Fruit fly (Drosophila melanogaster) whole organism, embryonic: ENCODE data around the gene CG14352.
A peak's percentile ranks its signal among the peaks of the same experiment; 100 is the strongest.

Experiments used
- Abd-B ChIP-seq: fragments of 200-800 bp; sonication (Bioruptor generic); optimal IDR thresholded peaks from 2 replicates; lab custom pipeline; 2018; ENCODE audit warnings: missing biosample characterization, mild to moderate bottlenecking, missing genetic modification characterization, moderate library complexity
- CG11398 ChIP-seq: fragments of 200-800 bp; sonication (Bioruptor generic); optimal IDR thresholded peaks from 2 replicates; lab custom pipeline; 2016; ENCODE audit warnings: missing biosample characterization, missing genetic modification characterization
- CG1529 ChIP-seq: fragments of 200-800 bp; sonication (Bioruptor generic); optimal IDR thresholded peaks from 3 replicates; lab custom pipeline; 2018; ENCODE audit warnings: missing biosample characterization, missing genetic modification characterization
- CG15514 ChIP-seq: fragments of 200-800 bp; sonication (Bioruptor generic); optimal IDR thresholded peaks from 3 replicates; lab custom pipeline; 2017; ENCODE audit warnings: missing biosample characterization, missing genetic modification characterization, mild to moderate bottlenecking, moderate library complexity, missing genetic modification reagents
- CG16779 ChIP-seq: fragments of 200-800 bp; sonication (Bioruptor generic); IDR thresholded peaks from 2 replicates; pipeline ENCODE4 v1.3.6; 2022; ENCODE audit warnings: missing biosample characterization, missing genetic modification characterization
- CG16813 ChIP-seq: fragments of 200-800 bp; sonication (Bioruptor generic); IDR thresholded peaks from 3 replicates; pipeline ENCODE4 v1.3.6; 2022; ENCODE audit warnings: missing biosample characterization, missing genetic modification characterization; ENCODE audit not compliant: partially characterized antibody
- CG1832 ChIP-seq: fragments of 200-800 bp; sonication (Bioruptor generic); optimal IDR thresholded peaks from 2 replicates; lab custom pipeline; 2017; ENCODE audit warnings: missing biosample characterization, mild to moderate bottlenecking, missing genetic modification characterization, inconsistent platforms
- CG18476 ChIP-seq: fragments of 200-800 bp; sonication (Bioruptor generic); optimal IDR thresholded peaks from 2 replicates; lab custom pipeline; 2016; ENCODE audit warnings: missing biosample characterization, mild to moderate bottlenecking, missing genetic modification characterization
- CG3281 ChIP-seq: fragments of 200-800 bp; sonication (Bioruptor generic); optimal IDR thresholded peaks from 3 replicates; lab custom pipeline; 2017; ENCODE audit warnings: missing biosample characterization, mild to moderate bottlenecking, missing genetic modification characterization
- CG33557 ChIP-seq: fragments of 200-800 bp; sonication (Bioruptor generic); optimal IDR thresholded peaks from 2 replicates; lab custom pipeline; 2019; ENCODE audit warnings: missing biosample characterization, mild to moderate bottlenecking, missing genetic modification characterization, moderate library complexity
- CG6683 ChIP-seq: fragments of 200-800 bp; sonication (Bioruptor generic); optimal IDR thresholded peaks from 2 replicates; lab custom pipeline; 2017; ENCODE audit warnings: missing biosample characterization, mild to moderate bottlenecking, missing genetic modification characterization, missing genetic modification reagents
- CG6765 ChIP-seq: fragments of 200-800 bp; sonication (Bioruptor generic); optimal IDR thresholded peaks from 3 replicates; lab custom pipeline; 2017; ENCODE audit warnings: missing biosample characterization, mild to moderate bottlenecking, missing genetic modification characterization
- CG6813 ChIP-seq: fragments of 200-800 bp; sonication (Bioruptor generic); optimal IDR thresholded peaks from 2 replicates; lab custom pipeline; 2017; ENCODE audit warnings: missing biosample characterization, missing genetic modification characterization, mild to moderate bottlenecking, moderate library complexity, missing genetic modification reagents
- CG7372 ChIP-seq: fragments of 200-800 bp; sonication (Bioruptor generic); IDR thresholded peaks from 2 replicates; pipeline ENCODE4 v1.3.6; 2022; ENCODE audit warnings: missing biosample characterization, missing genetic modification characterization
- CG7745 ChIP-seq: fragments of 200-800 bp; sonication (Bioruptor generic); optimal IDR thresholded peaks from 2 replicates; lab custom pipeline; 2018; ENCODE audit warnings: missing biosample characterization, mild to moderate bottlenecking, missing genetic modification characterization, moderate library complexity
- CG8478 ChIP-seq: fragments of >200 bp; optimal IDR thresholded peaks from 2 replicates; lab custom pipeline; 2018
- CG9817 ChIP-seq: fragments of 200-800 bp; sonication (Bioruptor generic); optimal IDR thresholded peaks from 2 replicates; lab custom pipeline; 2018; ENCODE audit warnings: missing biosample characterization, mild to moderate bottlenecking, missing genetic modification characterization, moderate library complexity
- CkIIα-i1 ChIP-seq: fragments of 200-800 bp; sonication (Bioruptor generic); IDR thresholded peaks from 2 replicates; pipeline ENCODE4 v1.3.6; 2022; ENCODE audit warnings: missing biosample characterization, missing genetic modification characterization
- D19B ChIP-seq: fragments of 200-800 bp; sonication (Bioruptor generic); optimal IDR thresholded peaks from 2 replicates; lab custom pipeline; 2017; ENCODE audit warnings: missing biosample characterization, mild to moderate bottlenecking, missing genetic modification characterization
- Dad ChIP-seq: fragments of 200-800 bp; sonication (Bioruptor generic); optimal IDR thresholded peaks from 3 replicates; lab custom pipeline; 2016; ENCODE audit warnings: missing biosample characterization, missing genetic modification characterization
- Dbx ChIP-seq: fragments of 200-800 bp; sonication (Bioruptor generic); IDR thresholded peaks from 3 replicates; pipeline ENCODE4 v1.3.6; 2022; ENCODE audit warnings: missing biosample characterization, missing genetic modification characterization
- Deaf1 ChIP-seq: fragments of 200-800 bp; optimal IDR thresholded peaks from 3 replicates; lab custom pipeline; 2019; ENCODE audit warnings: missing biosample characterization, mild to moderate bottlenecking, missing genetic modification characterization, moderate library complexity
- Dfd ChIP-seq, 2 experiments: fragments of >200 bp; optimal IDR thresholded peaks; 2 replicates each; lab custom pipeline; 2017; ENCODE audit warnings: missing biosample characterization in 2 of 2, missing genetic modification characterization in 2 of 2
- Dll ChIP-seq: fragments of 200-800 bp; sonication (Bioruptor generic); IDR thresholded peaks from 4 replicates; pipeline ENCODE4 v1.3.6; 2022; ENCODE audit warnings: missing biosample characterization, missing genetic modification characterization; ENCODE audit not compliant: partially characterized antibody
- Drgx ChIP-seq: fragments of 200-800 bp; sonication (Bioruptor generic); IDR thresholded peaks from 2 replicates; pipeline ENCODE4 v1.3.6; 2022; ENCODE audit warnings: missing biosample characterization, missing genetic modification characterization
- E2f2 ChIP-seq: fragments of 200-800 bp; sonication (Bioruptor generic); IDR thresholded peaks from 2 replicates; pipeline ENCODE4 v1.3.6; 2022; ENCODE audit warnings: missing biosample characterization, missing genetic modification characterization
- Gsc ChIP-seq: fragments of 200-800 bp; sonication (Bioruptor generic); IDR thresholded peaks from 2 replicates; pipeline ENCODE4 v1.3.6; 2022; ENCODE audit warnings: missing biosample characterization, missing genetic modification characterization
- HmgD ChIP-seq: fragments of 200-800 bp; sonication (Bioruptor generic); optimal IDR thresholded peaks from 3 replicates; lab custom pipeline; 2016; ENCODE audit warnings: missing biosample characterization, missing genetic modification characterization
- Med ChIP-seq: fragments of 200-800 bp; sonication (Bioruptor generic); peaks from one replicate; lab custom pipeline; 2016; ENCODE audit warnings: missing biosample characterization, missing genetic modification characterization, mild to moderate bottlenecking, inconsistent platforms, moderate library complexity
- NfI ChIP-seq: fragments of 200-800 bp; sonication (Bioruptor generic); optimal IDR thresholded peaks from 3 replicates; lab custom pipeline; 2018; ENCODE audit warnings: missing biosample characterization, mild to moderate bottlenecking, missing genetic modification characterization, moderate library complexity
- Oli ChIP-seq: fragments of 200-800 bp; sonication (Bioruptor generic); optimal IDR thresholded peaks from 2 replicates; lab custom pipeline; 2018; ENCODE audit warnings: missing biosample characterization, mild to moderate bottlenecking, missing genetic modification characterization, moderate library complexity
- Optix ChIP-seq: fragments of 200-800 bp; sonication (Bioruptor generic); IDR thresholded peaks from 3 replicates; pipeline ENCODE4 v1.3.6; 2022; ENCODE audit warnings: missing biosample characterization, missing genetic modification characterization
- Vsx1 ChIP-seq: fragments of 200-800 bp; sonication (Bioruptor generic); optimal IDR thresholded peaks from 2 replicates; lab custom pipeline; 2017; ENCODE audit warnings: missing biosample characterization, mild to moderate bottlenecking, missing genetic modification characterization, missing genetic modification reagents
- az2 ChIP-seq: fragments of 200-800 bp; sonication (Bioruptor generic); optimal IDR thresholded peaks from 3 replicates; lab custom pipeline; 2016; ENCODE audit warnings: missing biosample characterization, missing genetic modification characterization
- chinmo ChIP-seq: fragments of 200-800 bp; sonication (Bioruptor generic); IDR thresholded peaks from 4 replicates; pipeline ENCODE4 v1.3.6; 2022; ENCODE audit warnings: missing biosample characterization, missing genetic modification characterization; ENCODE audit not compliant: partially characterized antibody
- croc ChIP-seq: fragments of 200-800 bp; sonication (Bioruptor generic); conservative IDR thresholded peaks from 3 replicates; pipeline ENCODE4 v1.3.6; 2022; ENCODE audit warnings: missing biosample characterization, missing genetic modification characterization
- crp ChIP-seq, 2 experiments: fragments of 200-800 bp; sonication (Bioruptor generic); optimal IDR thresholded peaks; 2 replicates in 1 of 2; 3 replicates in 1 of 2; lab custom pipeline; 2017; ENCODE audit warnings: missing biosample characterization in 2 of 2, missing genetic modification characterization in 2 of 2, mild to moderate bottlenecking in 1 of 2, moderate library complexity in 1 of 2
- danr ChIP-seq: fragments of 200-800 bp; sonication (Bioruptor generic); IDR thresholded peaks from 2 replicates; pipeline ENCODE4 v1.3.6; 2022; ENCODE audit warnings: missing biosample characterization, missing genetic modification characterization
- dmrt11E ChIP-seq: fragments of 200-800 bp; sonication (Bioruptor generic); optimal IDR thresholded peaks from 3 replicates; lab custom pipeline; 2018; ENCODE audit warnings: missing biosample characterization, mild to moderate bottlenecking, missing genetic modification characterization, moderate library complexity
- emc ChIP-seq: fragments of 200-800 bp; sonication (Bioruptor generic); optimal IDR thresholded peaks from 2 replicates; lab custom pipeline; 2016; ENCODE audit warnings: missing biosample characterization, missing genetic modification characterization
- fd64A ChIP-seq: fragments of 200-800 bp; sonication (Bioruptor generic); optimal IDR thresholded peaks from 3 replicates; lab custom pipeline; 2018; ENCODE audit warnings: missing biosample characterization, mild to moderate bottlenecking, missing genetic modification characterization
- ind ChIP-seq: fragments of 200-800 bp; sonication (Bioruptor generic); optimal IDR thresholded peaks from 3 replicates; lab custom pipeline; 2016; ENCODE audit warnings: missing biosample characterization, missing genetic modification characterization
- oc ChIP-seq: fragments of 200-800 bp; sonication (Bioruptor generic); optimal IDR thresholded peaks from 2 replicates; lab custom pipeline; 2018; ENCODE audit warnings: missing biosample characterization, mild to moderate bottlenecking, missing genetic modification characterization, moderate library complexity
- onecut ChIP-seq: fragments of 200-800 bp; sonication (Bioruptor generic); IDR thresholded peaks from 2 replicates; pipeline ENCODE4 v1.3.6; 2022; ENCODE audit warnings: missing biosample characterization, missing genetic modification characterization
- pan ChIP-seq, 4 experiments: fragments of >200 bp in 3 of 4; fragments of 200-800 bp in 1 of 4; sonication (Bioruptor generic) in 1 of 4; optimal IDR thresholded peaks in 3 of 4; IDR thresholded peaks in 1 of 4; 2 replicates each; pipeline versions ENCODE4 v1.3.6 to Lab custom; 2017 to 2022; ENCODE audit warnings: missing biosample characterization in 2 of 4, missing genetic modification characterization in 2 of 4, mixed read lengths in 1 of 4
- pita ChIP-seq: fragments of 200-800 bp; sonication (Bioruptor generic); optimal IDR thresholded peaks from 2 replicates; lab custom pipeline; 2017; ENCODE audit warnings: missing biosample characterization, mild to moderate bottlenecking, missing genetic modification characterization
- so ChIP-seq: fragments of 200-800 bp; sonication (Bioruptor generic); IDR thresholded peaks from 3 replicates; pipeline ENCODE4 v1.3.6; 2022; ENCODE audit warnings: missing biosample characterization, missing genetic modification characterization
- sqz ChIP-seq: fragments of 200-800 bp; sonication (Bioruptor generic); optimal IDR thresholded peaks from 3 replicates; lab custom pipeline; 2018; ENCODE audit warnings: missing biosample characterization, mild to moderate bottlenecking, missing genetic modification characterization
- trh ChIP-seq: fragments of 200-800 bp; sonication (Bioruptor generic); optimal IDR thresholded peaks from 2 replicates; lab custom pipeline; 2016; ENCODE audit warnings: missing biosample characterization, missing genetic modification characterization

CG14352 gene

dm6 chr2L:1627824-1628501 is 16.8 kb downstream of the CG14352 start (continued):
- TF ChIP-seq trh (GFP tag; lab: Kevin White, UChicago) (no peak), CG16813 (GFP tag; lab: Robert Waterston, UW) (no peak), oc (no peak), croc (GFP tag; lab: Robert Waterston, UW) (no peak), Vsx1 (GFP tag; lab: Kevin White, UChicago) (no peak), Oli (peak; percentile 44), Dad (GFP tag; lab: Kevin White, UChicago) (no peak), CG1529 (GFP tag; lab: Kevin White, UChicago) (no peak), CG18476 (GFP tag; lab: Kevin White, UChicago) (peak; percentile 17), CkIIα-i1 (GFP tag; lab: Robert Waterston, UW) (no peak), D19B (GFP tag; lab: Kevin White, UChicago) (peak; percentile 80), pita (no peak), CG8478 (no peak), so (peak; percentile 28; the same call in 1 of the 3 replicates), dmrt11E (tag; lab: Kevin White, UChicago) (no peak), sqz (GFP tag; lab: Kevin White, UChicago) (peak; percentile 57), E2f2 (peak; percentile 28; the same call in 1 of the 2 replicates), CG16779 (no peak), onecut (GFP tag; lab: Robert Waterston, UW) (no peak), CG11398 (GFP tag; lab: Kevin White, UChicago) (no peak), CG6683 (GFP tag; lab: Kevin White, UChicago) (peak; percentile 4), NfI (GFP tag; lab: Kevin White, UChicago) (peak; percentile 47), Dbx (GFP tag; lab: Robert Waterston, UW) (peak; percentile 83), Gsc (GFP tag; lab: Robert Waterston, UW) (no peak), az2 (GFP tag; lab: Kevin White, UChicago) (peak; percentile 11), CG15514 (GFP tag; lab: Kevin White, UChicago) (peak; percentile 38), danr (GFP tag; lab: Robert Waterston, UW) (peak; percentile 42; the same call in 1 of the 2 replicates), Dll (GFP tag; lab: Robert Waterston, UW) (no peak), CG6765 (peak; percentile 50), CG3281 (GFP tag; lab: Kevin White, UChicago) (peak; percentile 67), pan (optimal IDR thresholded peaks at IDR 0.05; lab: Kevin White, UChicago) (no peak), pan (GFP tag; optimal IDR thresholded peaks at IDR 0.05 in 1 of 2, IDR thresholded peaks at IDR 0.05 in 1 of 2) (peak in 1 of 2 experiments; percentile 67), Dfd (GFP tag; optimal IDR thresholded peaks at IDR 0.05; lab: Kevin White, UChicago) (no peak), CG7372 (GFP tag; lab: Robert Waterston, UW) (0 out of 2 replicates have a peak, but pooled peaks have one; percentile 32), Deaf1 (tag; lab: Kevin White, UChicago) (peak; percentile 82), CG1832 (no peak), chinmo (GFP tag; lab: Robert Waterston, UW) (peak; percentile 100), CG7745 (tag; lab: Kevin White, UChicago) (no peak), fd64A (GFP tag; lab: Kevin White, UChicago) (no peak), Drgx (GFP tag; lab: Robert Waterston, UW) (no peak), HmgD (GFP tag; lab: Kevin White, UChicago) (no peak), Abd-B (GFP tag; lab: Kevin White, UChicago) (no peak), crp (GFP tag; optimal IDR thresholded peaks at IDR 0.05; lab: Kevin White, UChicago) (no peak), CG6813 (GFP tag; lab: Kevin White, UChicago) (peak; percentile 14), CG33557 (GFP tag; lab: Kevin White, UChicago) (no peak), Med (GFP tag; lab: Kevin White, UChicago) (peak; percentile 81), CG9817 (tag; lab: Kevin White, UChicago) (peak; percentile 40), Optix (GFP tag; lab: Robert Waterston, UW) (no peak), emc (no peak), ind (no peak)
